Fruit fly (Drosophila melanogaster) whole organism, wandering third instar larva: ENCODE results near the gene CG12362.

ENCODE experiments used
- Abd-B ChIP-seq: fragments of >200 bp; optimal IDR thresholded peaks from 2 replicates; lab custom pipeline; 2017; ENCODE audit warnings: missing biosample characterization, missing genetic modification characterization
- CG9705 ChIP-seq: fragments of 200-800 bp; sonication (Bioruptor generic); optimal IDR thresholded peaks from 2 replicates; lab custom pipeline; 2018; ENCODE audit warnings: missing biosample characterization, mild to moderate bottlenecking, missing genetic modification characterization
- CrebA ChIP-seq: fragments of 200-800 bp; sonication (Bioruptor generic); optimal IDR thresholded peaks from 2 replicates; lab custom pipeline; 2016; ENCODE audit warnings: missing biosample characterization, mild to moderate bottlenecking, missing genetic modification characterization, borderline replicate concordance
- GATAd ChIP-seq: sonication (Bioruptor generic); optimal IDR thresholded peaks from 2 replicates; lab custom pipeline; 2016; ENCODE audit warnings: missing biosample characterization, missing genetic modification characterization
- HLH106 ChIP-seq: fragments of 200-800 bp; optimal IDR thresholded peaks from 3 replicates; lab custom pipeline; 2019; ENCODE audit warnings: missing biosample characterization, mild to moderate bottlenecking, missing genetic modification characterization, moderate library complexity
- Hnf4 ChIP-seq: fragments of 200-800 bp; sonication (Bioruptor generic); optimal IDR thresholded peaks from 2 replicates; lab custom pipeline; 2016; ENCODE audit warnings: missing biosample characterization, mild to moderate bottlenecking, missing genetic modification characterization
- Jra ChIP-seq: sonication (Bioruptor generic); optimal IDR thresholded peaks from 2 replicates; lab custom pipeline; 2016; ENCODE audit warnings: missing biosample characterization, missing genetic modification characterization
- Mio ChIP-seq: sonication (Bioruptor generic); optimal IDR thresholded peaks from 2 replicates; lab custom pipeline; 2016; ENCODE audit warnings: missing biosample characterization, missing genetic modification characterization
- Myc ChIP-seq: fragments of >200 bp; optimal IDR thresholded peaks from 2 replicates; lab custom pipeline; 2017
- N ChIP-seq: fragments of >200 bp; optimal IDR thresholded peaks from 2 replicates; lab custom pipeline; 2018; ENCODE audit warnings: missing biosample characterization, missing external identifiers, missing genetic modification characterization
- OdsH ChIP-seq: fragments of 200-800 bp; sonication (Bioruptor generic); optimal IDR thresholded peaks from 2 replicates; lab custom pipeline; 2016; ENCODE audit warnings: missing biosample characterization, mild to moderate bottlenecking, missing genetic modification characterization
- Rel ChIP-seq, 2 experiments: fragments of 200-800 bp; sonication (Bioruptor generic) in 1 of 2; optimal IDR thresholded peaks; 2 replicates in 1 of 2; 3 replicates in 1 of 2; lab custom pipeline; 2016 to 2019; ENCODE audit warnings: mild to moderate bottlenecking in 2 of 2, missing biosample characterization in 2 of 2, missing genetic modification characterization in 2 of 2, moderate library complexity in 1 of 2
- Vsx2 ChIP-seq: fragments of 200-300, 225-300 bp; sonication (Bioruptor generic); optimal IDR thresholded peaks from 2 replicates; lab custom pipeline; 2018; ENCODE audit warnings: missing biosample characterization, missing genetic modification characterization; ENCODE audit not compliant: partially characterized antibody
- br ChIP-seq: fragments of 200-800 bp; sonication (Bioruptor generic); optimal IDR thresholded peaks from 2 replicates; lab custom pipeline; 2016; ENCODE audit warnings: missing biosample characterization, missing genetic modification characterization
- brk ChIP-seq: fragments of 200-800 bp; sonication (Bioruptor generic); optimal IDR thresholded peaks from 2 replicates; lab custom pipeline; 2016; ENCODE audit warnings: missing biosample characterization, mild to moderate bottlenecking, missing genetic modification characterization
- dl ChIP-seq, 2 experiments: fragments of 175-275, 200-275 bp in 1 of 2; fragments of 200-275 bp in 1 of 2; sonication (Bioruptor generic); optimal IDR thresholded peaks; lab custom pipeline; 2018; ENCODE audit warnings: mild to moderate bottlenecking in 2 of 2, missing biosample characterization in 2 of 2, missing genetic modification characterization in 2 of 2, moderate library complexity in 2 of 2; ENCODE audit not compliant: partially characterized antibody in 2 of 2, insufficient read depth in 1 of 2
- dmrt93B ChIP-seq: fragments of 200-800 bp; sonication (Bioruptor generic); optimal IDR thresholded peaks from 2 replicates; lab custom pipeline; 2018; ENCODE audit warnings: missing biosample characterization, mild to moderate bottlenecking, missing genetic modification characterization
- dsf ChIP-seq: sonication (Bioruptor generic); optimal IDR thresholded peaks from 2 replicates; lab custom pipeline; 2016; ENCODE audit warnings: missing biosample characterization, missing genetic modification characterization, borderline replicate concordance
- ey ChIP-seq: fragments of 200-800 bp; sonication (Bioruptor generic); optimal IDR thresholded peaks from 2 replicates; lab custom pipeline; 2016; ENCODE audit warnings: missing biosample characterization, missing genetic modification characterization
- foxo ChIP-seq, 2 experiments: fragments of 200-800 bp; sonication (Bioruptor generic); optimal IDR thresholded peaks; 2 replicates in 1 of 2; 3 replicates in 1 of 2; lab custom pipeline; 2016 to 2017; ENCODE audit warnings: missing biosample characterization in 2 of 2, missing genetic modification characterization in 2 of 2
- fru ChIP-seq: fragments of 200-800 bp; sonication (Bioruptor generic); optimal IDR thresholded peaks from 3 replicates; lab custom pipeline; 2016; ENCODE audit warnings: missing biosample characterization, mild to moderate bottlenecking, missing genetic modification characterization
- h ChIP-seq: fragments of 200-800 bp; sonication (Bioruptor generic); optimal IDR thresholded peaks from 3 replicates; lab custom pipeline; 2016; ENCODE audit warnings: missing biosample characterization, mild to moderate bottlenecking, missing genetic modification characterization
- jim ChIP-seq: fragments of 175-275, 200-325 bp; sonication (Bioruptor generic); optimal IDR thresholded peaks from 2 replicates; lab custom pipeline; 2016; ENCODE audit warnings: missing biosample characterization, mild to moderate bottlenecking, missing genetic modification characterization
- lola ChIP-seq: fragments of >200 bp; optimal IDR thresholded peaks from 2 replicates; lab custom pipeline; 2017; ENCODE audit warnings: missing biosample characterization, missing genetic modification characterization
- psq ChIP-seq: fragments of 200-800 bp; sonication (Bioruptor generic); optimal IDR thresholded peaks from 3 replicates; lab custom pipeline; 2017; ENCODE audit warnings: missing biosample characterization, mild to moderate bottlenecking, missing genetic modification characterization, moderate library complexity
- rgr ChIP-seq: fragments of 200-800 bp; sonication (Bioruptor generic); optimal IDR thresholded peaks from 3 replicates; lab custom pipeline; 2016; ENCODE audit warnings: missing biosample characterization, mild to moderate bottlenecking, missing genetic modification characterization
- sage ChIP-seq: fragments of 200-800 bp; sonication (Bioruptor generic); optimal IDR thresholded peaks from 2 replicates; lab custom pipeline; 2016; ENCODE audit warnings: missing biosample characterization, mild to moderate bottlenecking, missing genetic modification characterization
- sv ChIP-seq: fragments of 200-800 bp; sonication (Bioruptor generic); optimal IDR thresholded peaks from 3 replicates; lab custom pipeline; 2016; ENCODE audit warnings: missing biosample characterization, missing genetic modification characterization
- tai ChIP-seq: sonication (Bioruptor generic); optimal IDR thresholded peaks from 2 replicates; lab custom pipeline; 2016; ENCODE audit warnings: missing biosample characterization, missing genetic modification characterization
- usp ChIP-seq: fragments of >200 bp; optimal IDR thresholded peaks from 2 replicates; lab custom pipeline; 2017; ENCODE audit warnings: missing biosample characterization, missing genetic modification characterization
- woc ChIP-seq: sonication (Bioruptor generic); optimal IDR thresholded peaks from 2 replicates; lab custom pipeline; 2016; ENCODE audit warnings: missing biosample characterization, mild to moderate bottlenecking, missing genetic modification characterization

Gene CG12362

DNA sequence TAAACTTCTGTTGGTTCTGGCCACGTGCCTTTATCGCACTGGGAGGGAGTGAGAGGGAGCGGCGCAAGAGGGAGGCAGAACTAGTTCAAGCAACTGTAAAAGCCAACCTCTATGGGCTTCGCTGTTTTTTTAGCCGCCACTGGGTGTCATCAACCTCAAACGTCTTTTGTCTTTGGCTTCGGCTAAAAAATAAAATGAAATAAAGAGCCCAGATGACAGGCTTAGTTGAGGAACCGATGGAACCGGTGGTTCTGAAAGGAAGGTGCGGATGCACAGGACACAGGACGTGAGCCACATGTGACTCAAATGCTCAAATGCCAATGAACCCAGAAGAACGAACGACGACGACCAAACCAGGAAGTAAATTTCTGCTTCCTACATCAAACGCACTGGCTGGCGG, 41.4 kb upstream of the CG12362 start:
- TF ChIP-seq N (no peak), GATAd (GFP tag; lab: Kevin White, UChicago) (no peak), psq (no peak), woc (GFP tag; lab: Kevin White, UChicago) (no peak), dsf (no peak), usp (no peak), jim (GFP tag; lab: Kevin White, UChicago) (no peak), dmrt93B (GFP tag; lab: Kevin White, UChicago) (no peak), tai (GFP tag; lab: Kevin White, UChicago) (no peak), foxo (GFP tag; optimal IDR thresholded peaks at IDR 0.05; lab: Kevin White, UChicago) (no peak)
- TF ChIP-seq, all 38 proteins: peak for 0

- no peak for TF ChIP-seq dmrt93B (GFP tag; lab: Kevin White, UChicago)
- TF ChIP-seq woc (GFP tag; lab: Kevin White, UChicago), result no peak
- no peak for TF ChIP-seq foxo (GFP tag; optimal IDR thresholded peaks at IDR 0.05; lab: Kevin White, UChicago)
- TF ChIP-seq sage, result no peak
- TF ChIP-seq Mio (GFP tag; lab: Kevin White, UChicago), result no peak
- no peak for TF ChIP-seq CrebA
- TF ChIP-seq Hnf4 (GFP tag; lab: Kevin White, UChicago), result no peak
- TF ChIP-seq usp, result no peak
- TF ChIP-seq brk (GFP tag; lab: Kevin White, UChicago), result no peak
- TF ChIP-seq CG9705, result no peak
- no peak for TF ChIP-seq lola (GFP tag; lab: Kevin White, UChicago)
- no peak for TF ChIP-seq jim (GFP tag; lab: Kevin White, UChicago)
- TF ChIP-seq HLH106, result no peak
- no peak for TF ChIP-seq br
- TF ChIP-seq, all 38 proteins: peak for 0
Observed at dm6 chr3L:10372195-10372594, 40.4 kb upstream of the CG12362 start.

DNA sequence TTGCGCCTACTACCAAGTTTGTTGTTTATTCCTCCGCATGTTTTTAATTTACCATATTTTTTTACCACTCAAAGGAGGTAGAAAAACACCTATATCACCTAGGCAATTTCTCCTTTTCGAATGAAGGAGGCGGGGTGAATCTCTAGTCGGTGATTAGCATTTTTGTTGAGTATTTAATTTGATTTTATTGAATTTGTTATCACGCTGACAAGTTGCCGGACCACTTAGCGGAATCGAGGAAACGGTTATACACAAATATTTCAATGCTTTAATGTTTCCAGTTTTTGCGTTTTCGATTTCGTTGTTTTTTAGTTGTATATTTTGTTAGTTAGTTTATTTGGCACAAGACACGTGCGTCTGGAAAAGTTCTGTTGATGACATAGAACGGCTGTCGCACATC, 39.9 kb upstream of the CG12362 start:
- TF ChIP-seq psq, result no peak
- no peak for TF ChIP-seq Rel (GFP tag; optimal IDR thresholded peaks at IDR 0.05; lab: Kevin White, UChicago)
- TF ChIP-seq Rel (tag; optimal IDR thresholded peaks at IDR 0.05; lab: Kevin White, UChicago), result no peak
- TF ChIP-seq dl (GFP tag; optimal IDR thresholded peaks at IDR 0.05; lab: Kevin White, UChicago; ENCODE audit: insufficient read depth in 1 of 2, partially characterized antibody in 2 of 2), result no peak
- no peak for TF ChIP-seq sage
- TF ChIP-seq OdsH, result no peak
- TF ChIP-seq woc (GFP tag; lab: Kevin White, UChicago), result no peak
- TF ChIP-seq foxo (GFP tag; optimal IDR thresholded peaks at IDR 0.05; lab: Kevin White, UChicago), result no peak
- TF ChIP-seq sv (GFP tag; lab: Kevin White, UChicago), result no peak
- no peak for TF ChIP-seq Jra (GFP tag; lab: Kevin White, UChicago)
- no peak for TF ChIP-seq Mio (GFP tag; lab: Kevin White, UChicago)

DNA sequence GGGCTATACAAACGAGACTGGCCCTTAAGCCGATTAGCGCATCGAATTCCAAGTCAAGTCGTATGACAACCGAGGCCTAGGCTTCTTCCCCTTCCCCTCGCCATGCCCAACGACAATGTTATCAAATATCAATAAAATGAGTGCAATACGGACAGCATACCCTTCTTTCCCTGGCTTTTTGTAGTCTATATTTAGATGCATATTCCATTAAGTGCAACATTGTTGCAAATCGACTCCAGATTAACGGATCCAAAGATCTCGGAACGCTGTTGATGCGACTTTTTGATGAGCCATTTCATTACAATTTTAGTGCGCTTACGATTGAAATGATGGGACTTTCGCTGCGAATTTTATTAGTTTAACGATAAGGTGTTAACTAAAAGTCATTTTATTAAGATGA, 37.0 kb upstream of the CG12362 start:
- no peak for TF ChIP-seq Mio (GFP tag; lab: Kevin White, UChicago)
- no peak for TF ChIP-seq br
- TF ChIP-seq Myc (lab: Kevin White, UChicago), result no peak
- TF ChIP-seq rgr, result no peak
- no peak for TF ChIP-seq fru (GFP tag; lab: Kevin White, UChicago)
- no peak for TF ChIP-seq Jra (GFP tag; lab: Kevin White, UChicago)
- TF ChIP-seq ey, result no peak
- no peak for TF ChIP-seq GATAd (GFP tag; lab: Kevin White, UChicago)
- no peak for TF ChIP-seq dsf
- TF ChIP-seq Hnf4 (GFP tag; lab: Kevin White, UChicago), result no peak
- TF ChIP-seq h (GFP tag; lab: Kevin White, UChicago), result no peak
- TF ChIP-seq Abd-B (GFP tag; lab: Kevin White, UChicago), result no peak
- TF ChIP-seq dl (GFP tag; optimal IDR thresholded peaks at IDR 0.05; lab: Kevin White, UChicago; ENCODE audit: insufficient read depth in 1 of 2, partially characterized antibody in 2 of 2), result no peak

DNA sequence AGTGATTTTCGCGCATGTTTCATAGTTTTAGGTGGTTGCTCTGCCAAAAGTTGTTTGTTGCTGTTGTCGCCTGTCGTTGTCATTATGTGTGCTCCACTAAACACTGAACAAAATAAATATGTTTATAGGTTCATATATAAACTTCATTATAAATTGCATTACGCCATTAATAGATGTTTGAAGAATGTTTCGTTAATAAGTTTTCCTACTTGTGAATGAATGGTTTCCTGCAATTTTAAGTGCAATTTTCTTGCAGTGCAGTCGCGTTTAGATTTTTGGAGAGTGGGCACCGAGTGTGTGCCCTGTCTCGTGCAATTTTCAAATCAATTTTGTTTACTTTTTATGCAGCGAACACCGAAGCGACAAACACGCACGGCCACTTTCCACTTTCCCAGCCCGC, 35.9 kb upstream of the CG12362 start:
- TF ChIP-seq Rel (GFP tag; optimal IDR thresholded peaks at IDR 0.05; lab: Kevin White, UChicago) (no peak), Rel (tag; optimal IDR thresholded peaks at IDR 0.05; lab: Kevin White, UChicago) (no peak), tai (GFP tag; lab: Kevin White, UChicago) (no peak), foxo (GFP tag; optimal IDR thresholded peaks at IDR 0.05; lab: Kevin White, UChicago) (no peak), GATAd (GFP tag; lab: Kevin White, UChicago) (no peak), sv (GFP tag; lab: Kevin White, UChicago) (no peak), Vsx2 (GFP tag; lab: Kevin White, UChicago) (no peak), Hnf4 (GFP tag; lab: Kevin White, UChicago) (no peak), HLH106 (no peak), dmrt93B (GFP tag; lab: Kevin White, UChicago) (no peak), CrebA (no peak), dl (GFP tag; optimal IDR thresholded peaks at IDR 0.05; lab: Kevin White, UChicago; ENCODE audit: insufficient read depth in 1 of 2, partially characterized antibody in 2 of 2) (no peak), N (no peak), br (no peak), dsf (no peak)
